Worm (Caenorhabditis elegans): Measurements from ENCODE around the gene C23G10.10.

DNA sequence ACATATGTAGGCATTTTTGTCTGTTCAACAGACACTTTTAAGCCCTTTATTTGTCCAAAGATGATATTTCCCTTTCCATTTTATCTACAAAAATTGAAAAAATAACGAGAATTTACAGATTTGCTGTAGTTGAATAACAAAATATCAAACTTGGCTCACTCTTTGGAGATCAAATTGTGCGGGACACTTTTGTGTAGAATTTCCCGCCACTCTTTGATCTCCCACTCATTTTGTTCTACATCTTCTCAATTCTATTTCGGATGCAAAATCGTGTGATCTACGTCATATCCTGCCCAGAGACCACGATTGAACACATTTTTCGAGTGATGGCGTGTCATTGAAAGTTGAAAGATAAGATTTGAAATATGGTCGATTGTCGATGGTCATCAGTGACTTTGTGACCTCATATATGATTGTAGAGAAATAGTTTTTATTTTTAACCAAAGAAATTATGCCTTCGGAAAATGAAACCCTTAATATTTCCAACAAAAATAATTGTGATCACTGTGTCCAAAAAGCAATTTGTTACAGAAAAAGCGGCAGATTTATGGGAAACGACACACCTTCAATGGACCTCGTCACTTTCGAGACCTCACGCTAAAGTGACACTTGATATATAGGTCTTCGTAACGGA, 3.1 kb upstream of the C23G10.10 start, which contains the start of gene hot-4:
- TF ChIP-seq him-1 (tag; optimal IDR thresholded peaks at IDR 0.05): no peak
- no peak for TF ChIP-seq dao-5 (tag; optimal IDR thresholded peaks at IDR 0.05)
- no peak for TF ChIP-seq W03F9.2 (tag; optimal IDR thresholded peaks at IDR 0.05)

Data from whole organism, L4/young adult.